Fruit fly (Drosophila melanogaster) whole organism, embryonic: Measurements from ENCODE around the gene SKIP.
A peak's percentile ranks its signal among the peaks of the same experiment; 100 is the strongest.

ENCODE experiments used
- CG11456 ChIP-seq: fragments of 200-800 bp; sonication (Bioruptor generic); IDR thresholded peaks from 3 replicates; pipeline ENCODE4 v1.3.6; 2022; ENCODE audit warnings: missing biosample characterization, missing genetic modification characterization
- CG11504 ChIP-seq: fragments of 200-800 bp; sonication (Bioruptor generic); optimal IDR thresholded peaks from 3 replicates; lab custom pipeline; 2019; ENCODE audit warnings: missing biosample characterization, mild to moderate bottlenecking, missing genetic modification characterization, moderate library complexity
- CG13424 ChIP-seq: fragments of 200-800 bp; sonication (Bioruptor generic); optimal IDR thresholded peaks from 2 replicates; lab custom pipeline; 2019; ENCODE audit warnings: missing biosample characterization, mild to moderate bottlenecking, missing genetic modification characterization, moderate library complexity
- CG14710 ChIP-seq: fragments of 200-800 bp; sonication (Bioruptor generic); optimal IDR thresholded peaks from 3 replicates; lab custom pipeline; 2019; ENCODE audit warnings: missing biosample characterization, mild to moderate bottlenecking, missing genetic modification characterization, moderate library complexity
- CG15269 ChIP-seq: fragments of 200-800 bp; sonication (Bioruptor generic); optimal IDR thresholded peaks from 2 replicates; lab custom pipeline; 2018; ENCODE audit warnings: missing biosample characterization, mild to moderate bottlenecking, missing genetic modification characterization, moderate library complexity
- CG2712 ChIP-seq: fragments of 200-800 bp; optimal IDR thresholded peaks from 3 replicates; lab custom pipeline; 2019; ENCODE audit warnings: missing biosample characterization, mild to moderate bottlenecking, missing genetic modification characterization, moderate library complexity
- CG30403 ChIP-seq: fragments of 200-800 bp; sonication (Bioruptor generic); optimal IDR thresholded peaks from 3 replicates; lab custom pipeline; 2016; ENCODE audit warnings: missing biosample characterization, missing genetic modification characterization
- CG3065 ChIP-seq: fragments of 200-800 bp; sonication (Bioruptor generic); optimal IDR thresholded peaks from 2 replicates; lab custom pipeline; 2016; ENCODE audit warnings: missing biosample characterization, missing genetic modification characterization
- CG32532 ChIP-seq: fragments of 200-800 bp; sonication (Bioruptor generic); IDR thresholded peaks from 2 replicates; pipeline ENCODE4 v1.3.6; 2022; ENCODE audit warnings: missing biosample characterization, missing genetic modification characterization
- CG3847 ChIP-seq: fragments of 200-800 bp; sonication (Bioruptor generic); IDR thresholded peaks from 2 replicates; pipeline ENCODE4 v1.3.6; 2022; ENCODE audit warnings: missing biosample characterization, missing genetic modification characterization
- CG3995 ChIP-seq: fragments of 200-800 bp; sonication (Bioruptor generic); optimal IDR thresholded peaks from 3 replicates; lab custom pipeline; 2016; ENCODE audit warnings: missing biosample characterization, missing genetic modification characterization
- CG4424 ChIP-seq: fragments of 200-800 bp; sonication (Bioruptor generic); optimal IDR thresholded peaks from 3 replicates; lab custom pipeline; 2016; ENCODE audit warnings: missing biosample characterization, missing genetic modification characterization
- CG6689 ChIP-seq: fragments of 200-800 bp; sonication (Bioruptor generic); IDR thresholded peaks from 2 replicates; pipeline ENCODE4 v1.3.6; 2022; ENCODE audit warnings: missing biosample characterization, missing genetic modification characterization
- CG7839 ChIP-seq: fragments of 200-800 bp; sonication (Bioruptor generic); optimal IDR thresholded peaks from 3 replicates; lab custom pipeline; 2018; ENCODE audit warnings: missing biosample characterization, mild to moderate bottlenecking, missing genetic modification characterization, moderate library complexity
- CG8388 ChIP-seq: fragments of 200-800 bp; sonication (Bioruptor generic); optimal IDR thresholded peaks from 2 replicates; lab custom pipeline; 2019; ENCODE audit warnings: missing biosample characterization, mild to moderate bottlenecking, missing genetic modification characterization, moderate library complexity
- CG8478 ChIP-seq: fragments of >200 bp; optimal IDR thresholded peaks from 2 replicates; lab custom pipeline; 2018
- CG8924 ChIP-seq: fragments of 200-800 bp; optimal IDR thresholded peaks from 3 replicates; lab custom pipeline; 2019; ENCODE audit warnings: missing biosample characterization, mild to moderate bottlenecking, missing genetic modification characterization, moderate library complexity
- CG9437 ChIP-seq: fragments of 200-800 bp; sonication (Bioruptor generic); optimal IDR thresholded peaks from 2 replicates; lab custom pipeline; 2018; ENCODE audit warnings: missing biosample characterization, mild to moderate bottlenecking, missing genetic modification characterization
- CG9932 ChIP-seq: fragments of 200-800 bp; sonication (Bioruptor generic); IDR thresholded peaks from 2 replicates; pipeline ENCODE4 v1.3.6; 2022; ENCODE audit warnings: missing biosample characterization, missing genetic modification characterization
- D19A ChIP-seq: fragments of 200-800 bp; optimal IDR thresholded peaks from 3 replicates; lab custom pipeline; 2019; ENCODE audit warnings: missing biosample characterization, mild to moderate bottlenecking, missing genetic modification characterization, moderate library complexity
- Drgx ChIP-seq: fragments of 200-800 bp; sonication (Bioruptor generic); IDR thresholded peaks from 2 replicates; pipeline ENCODE4 v1.3.6; 2022; ENCODE audit warnings: missing biosample characterization, missing genetic modification characterization
- HLH3B ChIP-seq: fragments of 200-800 bp; sonication (Bioruptor generic); IDR thresholded peaks from 2 replicates; pipeline ENCODE4 v1.3.6; 2022; ENCODE audit warnings: missing biosample characterization, missing genetic modification characterization
- HmgD ChIP-seq: fragments of 200-800 bp; sonication (Bioruptor generic); optimal IDR thresholded peaks from 3 replicates; lab custom pipeline; 2016; ENCODE audit warnings: missing biosample characterization, missing genetic modification characterization
- Hmx ChIP-seq: fragments of 200-800 bp; sonication (Bioruptor generic); optimal IDR thresholded peaks from 2 replicates; lab custom pipeline; 2016; ENCODE audit warnings: missing biosample characterization, missing genetic modification characterization
- Oli ChIP-seq: fragments of 200-800 bp; sonication (Bioruptor generic); optimal IDR thresholded peaks from 2 replicates; lab custom pipeline; 2018; ENCODE audit warnings: missing biosample characterization, mild to moderate bottlenecking, missing genetic modification characterization, moderate library complexity
- Opbp ChIP-seq: fragments of 200-800 bp; sonication (Bioruptor generic); IDR thresholded peaks from 3 replicates; pipeline ENCODE4 v1.3.6; 2022; ENCODE audit warnings: missing biosample characterization, missing genetic modification characterization; ENCODE audit not compliant: partially characterized antibody
- PHDP ChIP-seq: fragments of 200-800 bp; sonication (Bioruptor generic); optimal IDR thresholded peaks from 3 replicates; lab custom pipeline; 2018; ENCODE audit warnings: missing biosample characterization, mild to moderate bottlenecking, missing genetic modification characterization, moderate library complexity
- Ptx1 ChIP-seq: fragments of 200-800 bp; sonication (Bioruptor generic); IDR thresholded peaks from 2 replicates; pipeline ENCODE4 v1.3.6; 2022; ENCODE audit warnings: missing biosample characterization, missing genetic modification characterization
- Rfx ChIP-seq: fragments of 200-800 bp; sonication (Bioruptor generic); IDR thresholded peaks from 2 replicates; pipeline ENCODE4 v1.3.6; 2022; ENCODE audit warnings: missing biosample characterization, missing genetic modification characterization
- Sox100B ChIP-seq: fragments of 200-800 bp; sonication (Bioruptor generic); optimal IDR thresholded peaks from 3 replicates; lab custom pipeline; 2018; ENCODE audit warnings: missing biosample characterization, mild to moderate bottlenecking, missing genetic modification characterization
- Sox102F ChIP-seq: fragments of 200-800 bp; sonication (Bioruptor generic); optimal IDR thresholded peaks from 2 replicates; lab custom pipeline; 2018; ENCODE audit warnings: missing biosample characterization, mild to moderate bottlenecking, missing genetic modification characterization, moderate library complexity
- Xbp1 ChIP-seq: fragments of 200-800 bp; sonication (Bioruptor generic); optimal IDR thresholded peaks from 3 replicates; lab custom pipeline; 2016; ENCODE audit warnings: missing biosample characterization, mild to moderate bottlenecking, missing genetic modification characterization
- az2 ChIP-seq: fragments of 200-800 bp; sonication (Bioruptor generic); optimal IDR thresholded peaks from 3 replicates; lab custom pipeline; 2016; ENCODE audit warnings: missing biosample characterization, missing genetic modification characterization
- bigmax ChIP-seq: fragments of 200-800 bp; sonication (Bioruptor generic); optimal IDR thresholded peaks from 2 replicates; lab custom pipeline; 2018; ENCODE audit warnings: missing biosample characterization, mild to moderate bottlenecking, missing genetic modification characterization
- dmrt11E ChIP-seq: fragments of 200-800 bp; sonication (Bioruptor generic); optimal IDR thresholded peaks from 3 replicates; lab custom pipeline; 2018; ENCODE audit warnings: missing biosample characterization, mild to moderate bottlenecking, missing genetic modification characterization, moderate library complexity
- dmrt99B ChIP-seq: fragments of 200-800 bp; sonication (Bioruptor generic); optimal IDR thresholded peaks from 2 replicates; lab custom pipeline; 2018; ENCODE audit warnings: missing biosample characterization, mild to moderate bottlenecking, missing genetic modification characterization, moderate library complexity
- eve ChIP-seq, 2 experiments: fragments of >200 bp; optimal IDR thresholded peaks; 2 replicates each; lab custom pipeline; 2017; ENCODE audit warnings: missing biosample characterization in 2 of 2, missing genetic modification characterization in 2 of 2
- fd3F ChIP-seq: fragments of 200-800 bp; sonication (Bioruptor generic); optimal IDR thresholded peaks from 2 replicates; lab custom pipeline; 2018; ENCODE audit warnings: missing biosample characterization, mild to moderate bottlenecking, missing genetic modification characterization, moderate library complexity
- gem ChIP-seq: fragments of 200-800 bp; sonication (Bioruptor generic); optimal IDR thresholded peaks from 2 replicates; lab custom pipeline; 2019; ENCODE audit warnings: missing biosample characterization, mild to moderate bottlenecking, missing genetic modification characterization, moderate library complexity
- grn ChIP-seq: fragments of 200-800 bp; sonication (Bioruptor generic); optimal IDR thresholded peaks from 3 replicates; lab custom pipeline; 2017; ENCODE audit warnings: missing biosample characterization, missing genetic modification characterization
- ind ChIP-seq: fragments of 200-800 bp; sonication (Bioruptor generic); optimal IDR thresholded peaks from 3 replicates; lab custom pipeline; 2016; ENCODE audit warnings: missing biosample characterization, missing genetic modification characterization
- luna ChIP-seq: fragments of 200-800 bp; sonication (Bioruptor generic); optimal IDR thresholded peaks from 2 replicates; lab custom pipeline; 2016; ENCODE audit warnings: missing biosample characterization, missing genetic modification characterization
- nmo ChIP-seq: fragments of 200-800 bp; sonication (Bioruptor generic); optimal IDR thresholded peaks from 2 replicates; lab custom pipeline; 2018; ENCODE audit warnings: missing biosample characterization, mild to moderate bottlenecking, missing genetic modification characterization, moderate library complexity
- otp ChIP-seq: fragments of 200-800 bp; sonication (Bioruptor generic); IDR thresholded peaks from 3 replicates; pipeline ENCODE4, ENCODE4 v1.3.6; 2022; ENCODE audit warnings: missing biosample characterization, missing genetic modification characterization
- row ChIP-seq: fragments of 200-800 bp; sonication (Bioruptor generic); IDR thresholded peaks from 3 replicates; pipeline ENCODE4 v1.3.6; 2022; ENCODE audit warnings: missing biosample characterization, missing genetic modification characterization
- sens ChIP-seq: fragments of 200-800 bp; sonication (Bioruptor generic); peaks from one replicate; lab custom pipeline; 2016; ENCODE audit warnings: missing biosample characterization, missing genetic modification characterization
- sr ChIP-seq: fragments of 200-800 bp; sonication (Bioruptor generic); IDR thresholded peaks from 3 replicates; pipeline ENCODE4 v1.3.6; 2022; ENCODE audit warnings: missing biosample characterization, missing genetic modification characterization
- tgo ChIP-seq: fragments of 200-800 bp; sonication (Bioruptor generic); IDR thresholded peaks from 3 replicates; pipeline ENCODE4 v1.3.6; 2022; ENCODE audit warnings: missing biosample characterization, missing genetic modification characterization
- tna ChIP-seq: fragments of 200-800 bp; sonication (Bioruptor generic); IDR thresholded peaks from 2 replicates; pipeline ENCODE4 v1.3.6; 2022; ENCODE audit warnings: missing biosample characterization, missing genetic modification characterization; ENCODE audit not compliant: partially characterized antibody
- unpg ChIP-seq: fragments of 200-800 bp; sonication (Bioruptor generic); optimal IDR thresholded peaks from 3 replicates; lab custom pipeline; 2018; ENCODE audit warnings: missing biosample characterization, mild to moderate bottlenecking, missing genetic modification characterization, moderate library complexity
- wek ChIP-seq: fragments of 200-800 bp; sonication (Bioruptor generic); optimal IDR thresholded peaks from 3 replicates; lab custom pipeline; 2018; ENCODE audit warnings: missing biosample characterization, mild to moderate bottlenecking, missing genetic modification characterization, moderate library complexity

The SKIP gene

DNA sequence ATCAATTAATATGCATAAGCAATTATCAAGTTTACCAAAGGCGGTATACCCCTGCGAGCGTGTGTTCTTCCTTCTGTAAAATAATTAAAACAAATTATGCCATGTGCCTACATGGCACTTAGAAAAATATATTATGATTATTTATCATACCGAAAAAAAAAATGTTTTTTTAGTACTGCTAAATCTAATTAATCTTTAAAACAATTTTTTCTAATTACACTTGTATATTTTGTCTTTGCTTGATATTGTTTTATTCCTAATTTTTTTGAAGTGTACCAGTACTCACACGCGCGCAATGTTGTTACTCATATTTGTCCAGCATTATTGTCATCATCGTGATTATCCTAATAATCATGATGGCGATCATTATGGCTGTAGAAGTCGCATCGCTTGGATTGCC is 10.3 kb upstream of the SKIP start:
- peak; percentile 27; the same call in 1 of the 2 replicates for TF ChIP-seq Rfx (GFP tag; lab: Robert Waterston, UW)
- TF ChIP-seq CG3065 (GFP tag; lab: Kevin White, UChicago) = no peak
- TF ChIP-seq nmo (GFP tag; lab: Kevin White, UChicago) = peak; percentile 28
- peak; percentile 33 for TF ChIP-seq Sox102F (GFP tag; lab: Kevin White, UChicago)
- TF ChIP-seq Sox100B = peak; percentile 22
- peak; percentile 37 for TF ChIP-seq Oli (tag; lab: Kevin White, UChicago)
- TF ChIP-seq Drgx (GFP tag; lab: Robert Waterston, UW) = 0 out of 2 replicates have a peak, but pooled peaks have one; percentile 20
- TF ChIP-seq sr (GFP tag; lab: Robert Waterston, UW) = no peak
- peak; percentile 35 for TF ChIP-seq CG2712
- peak; percentile 53 for TF ChIP-seq PHDP (tag; lab: Kevin White, UChicago)
- peak; percentile 22 for TF ChIP-seq unpg (GFP tag; lab: Kevin White, UChicago)
- peak; percentile 55 for TF ChIP-seq gem (tag; lab: Kevin White, UChicago)
- peak; percentile 40 for TF ChIP-seq ind (GFP tag; lab: Kevin White, UChicago)
- no peak for TF ChIP-seq az2 (GFP tag; lab: Kevin White, UChicago)
- no peak for TF ChIP-seq CG3995 (GFP tag; lab: Kevin White, UChicago)
- peak; percentile 58 for TF ChIP-seq sens (GFP tag; lab: Kevin White, UChicago)
- no peak for TF ChIP-seq fd3F (GFP tag; lab: Kevin White, UChicago)
- TF ChIP-seq wek = no peak
- TF ChIP-seq CG6689 = peak; percentile 28; the same call in 1 of the 2 replicates
- TF ChIP-seq CG8924 (tag; lab: Kevin White, UChicago) = peak; percentile 2
- TF ChIP-seq CG7839 (tag; lab: Kevin White, UChicago) = peak; percentile 40
- TF ChIP-seq CG13424 (tag; lab: Kevin White, UChicago) = peak; percentile 0
- TF ChIP-seq grn (GFP tag; lab: Kevin White, UChicago) = no peak
- peak; percentile 2 for TF ChIP-seq CG30403 (GFP tag; lab: Kevin White, UChicago)
- TF ChIP-seq dmrt11E (tag; lab: Kevin White, UChicago) = peak; percentile 34
- TF ChIP-seq bigmax (GFP tag; lab: Kevin White, UChicago) = no peak
- TF ChIP-seq CG9437 (GFP tag; lab: Kevin White, UChicago) = peak; percentile 42
- peak; percentile 47; the same call in 1 of the 2 replicates for TF ChIP-seq CG9932 (GFP tag; lab: Robert Waterston, UW)
- no peak for TF ChIP-seq otp
- TF ChIP-seq CG8478 (lab: Kevin White, UChicago) = no peak
- peak; percentile 12 for TF ChIP-seq CG14710 (tag; lab: Kevin White, UChicago)
- TF ChIP-seq HLH3B (GFP tag; lab: Robert Waterston, UW) = no peak
- peak; percentile 34; the same call in 1 of the 2 replicates for TF ChIP-seq CG3847 (GFP tag; lab: Robert Waterston, UW)
- 0 out of 2 replicates have a peak, but pooled peaks have one; percentile 45 for TF ChIP-seq CG32532 (GFP tag; lab: Robert Waterston, UW)
- TF ChIP-seq CG15269 (tag; lab: Kevin White, UChicago) = peak; percentile 39
- peak; percentile 49 for TF ChIP-seq row (GFP tag; lab: Robert Waterston, UW)
- TF ChIP-seq CG8388 (GFP tag; lab: Kevin White, UChicago) = peak; percentile 7
- peak; percentile 15 for TF ChIP-seq Xbp1 (GFP tag; lab: Kevin White, UChicago)
- peak; percentile 22 for TF ChIP-seq CG4424 (GFP tag; lab: Kevin White, UChicago)
- peak; percentile 37; the same call in 1 of the 3 replicates for TF ChIP-seq tgo (GFP tag; lab: Robert Waterston, UW)
- TF ChIP-seq tna = no peak
- TF ChIP-seq Opbp = no peak
- TF ChIP-seq CG11456 (GFP tag; lab: Robert Waterston, UW) = no peak
- TF ChIP-seq luna (GFP tag; lab: Kevin White, UChicago) = no peak
- TF ChIP-seq D19A (tag; lab: Kevin White, UChicago) = peak; percentile 23
- no peak for TF ChIP-seq HmgD (GFP tag; lab: Kevin White, UChicago)
- no peak for TF ChIP-seq Hmx (GFP tag; lab: Kevin White, UChicago)
- TF ChIP-seq CG11504 = peak; percentile 39
- 0 out of 2 replicates have a peak, but pooled peaks have one; percentile 12 for TF ChIP-seq Ptx1 (GFP tag; lab: Robert Waterston, UW)
- TF ChIP-seq eve (GFP tag; optimal IDR thresholded peaks at IDR 0.05; lab: Kevin White, UChicago) = no peak
- peak; percentile 42 for TF ChIP-seq dmrt99B (tag; lab: Kevin White, UChicago)
